Worm (Caenorhabditis elegans) whole organism, late embryonic: ENCODE measurements around the gene msrp-7.

Source experiments
- rnt-1 ChIP-seq: sonication (generic microtip); optimal IDR thresholded peaks from 2 replicates; lab custom pipeline; 2016; ENCODE audit warnings: missing genetic modification characterization, missing compliant biosample characterization
- sdc-2 ChIP-seq: sonication (generic microtip); optimal IDR thresholded peaks from 2 replicates; lab custom pipeline; 2016; ENCODE audit warnings: missing genotype, missing genetic modification characterization, missing compliant biosample characterization

- TF ChIP-seq rnt-1 (tag; lab: Kevin White, UChicago) (no peak), sdc-2 (tag; lab: Kevin White, UChicago) (no peak)
Measured at ce11 chrII:10793393-10793792, 17.4 kb upstream of the msrp-7 start, which contains the start of gene vps-11.
